Worm (Caenorhabditis elegans): Measurements from ENCODE around the gene Y44A6D.3.

DNA sequence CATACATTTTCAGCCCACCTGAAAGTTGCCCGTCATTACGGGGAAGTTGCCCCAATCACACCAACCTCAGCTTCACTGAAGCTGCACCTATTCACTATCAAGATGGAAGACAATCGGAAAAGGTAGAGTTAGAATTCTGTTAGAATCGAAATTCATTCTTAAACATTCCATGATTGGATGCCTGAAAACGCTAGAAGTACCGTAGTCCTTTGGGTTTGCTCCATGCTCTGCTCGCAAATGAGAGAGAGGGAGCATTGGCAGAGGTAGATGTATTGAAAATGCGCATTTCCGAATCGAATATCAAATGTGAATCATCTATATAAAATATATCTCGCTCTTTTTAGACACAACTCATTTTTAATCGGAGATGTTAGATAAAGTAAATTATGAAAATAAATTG is 11.8 kb downstream of the Y44A6D.3 start, which contains the start of gene hif-1:
- TF ChIP-seq lin-39 (tag; optimal IDR thresholded peaks at IDR 0.05) (no peak), ama-1 (optimal IDR thresholded peaks at IDR 0.05) (no peak), zag-1 (tag; optimal IDR thresholded peaks at IDR 0.05) (no peak), spr-1 (tag; optimal IDR thresholded peaks at IDR 0.05) (no peak), zfp-2 (tag; optimal IDR thresholded peaks at IDR 0.05) (no peak), ceh-82 (tag; optimal IDR thresholded peaks at IDR 0.05) (no peak)

Data from whole organism, L4 larva.